Worm (Caenorhabditis elegans) whole organism, L1 larva: ENCODE results near the gene C16C8.4.
A peak's percentile ranks its signal among the peaks of the same experiment; 100 is the strongest.

Experiments used
- C34B4.2 ChIP-seq: sonication (generic microtip); optimal IDR thresholded peaks from 2 replicates; lab custom pipeline; 2017; ENCODE audit warnings: mild to moderate bottlenecking, missing genetic modification characterization, missing compliant biosample characterization
- F16B12.6 ChIP-seq: fragments of 150-350 bp; optimal IDR thresholded peaks from 2 replicates; lab custom pipeline; 2014; ENCODE audit warnings: missing biosample characterization, missing genetic modification characterization
- Y116A8C.19 ChIP-seq: sonication (generic microtip); optimal IDR thresholded peaks from 2 replicates; lab custom pipeline; 2016; ENCODE audit warnings: missing compliant biosample characterization, missing genetic modification characterization, borderline replicate concordance
- blmp-1 ChIP-seq: fragments of 150-350 bp; optimal IDR thresholded peaks from 2 replicates; lab custom pipeline; 2014; ENCODE audit warnings: missing biosample characterization, missing genetic modification characterization
- ceh-88 ChIP-seq: fragments of 200-800 bp; sonication (Bioruptor generic); IDR thresholded peaks from 2 replicates; pipeline ENCODE4 v1.3.6; 2022; ENCODE audit warnings: missing genetic modification characterization, missing compliant biosample characterization
- ces-1 ChIP-seq: fragments of 150-350 bp; optimal IDR thresholded peaks from 2 replicates; lab custom pipeline; 2014; ENCODE audit warnings: missing biosample characterization, missing genetic modification reagents, missing genetic modification characterization
- dpl-1 ChIP-seq, 3 experiments: fragments of 150-350 bp in 2 of 3; sonication (generic microtip) in 1 of 3; optimal IDR thresholded peaks; 2 replicates each; lab custom pipeline; 2014 to 2017; ENCODE audit warnings: missing biosample characterization in 3 of 3, missing genetic modification characterization in 3 of 3, missing genetic modification reagents in 3 of 3
- egl-13 ChIP-seq: sonication (generic microtip); optimal IDR thresholded peaks from 2 replicates; lab custom pipeline; 2016; ENCODE audit warnings: missing genotype, missing genetic modification reagents, missing genetic modification characterization, missing compliant biosample characterization
- egl-27 ChIP-seq, 2 experiments: fragments of 150-350 bp in 1 of 2; sonication (generic microtip); optimal IDR thresholded peaks; 3 replicates each; lab custom pipeline; 2017 to 2018; ENCODE audit warnings: missing biosample characterization in 2 of 2, missing genetic modification characterization in 2 of 2, missing genetic modification reagents in 2 of 2
- elt-3 ChIP-seq, 6 experiments: fragments of 150-350 bp in 1 of 6; sonication (generic microtip); optimal IDR thresholded peaks; 2 replicates each; lab custom pipeline; 2017 to 2018; ENCODE audit warnings: missing biosample characterization in 6 of 6, missing genetic modification characterization in 6 of 6, inconsistent platforms in 1 of 6
- grh-1 ChIP-seq: fragments of 200-800 bp; sonication (Bioruptor generic); IDR thresholded peaks from 2 replicates; pipeline ENCODE4 v1.3.6; 2022; ENCODE audit warnings: missing genetic modification reagents, missing genetic modification characterization, missing compliant biosample characterization
- hlh-17 ChIP-seq: fragments of 200-800 bp; sonication (Bioruptor generic); optimal IDR thresholded peaks from 2 replicates; lab custom pipeline; 2018; ENCODE audit warnings: missing genetic modification characterization, mild to moderate bottlenecking, missing compliant biosample characterization, moderate library complexity, borderline replicate concordance
- hpl-2 ChIP-seq: fragments of 150-350 bp; optimal IDR thresholded peaks from 2 replicates; lab custom pipeline; 2014; ENCODE audit warnings: missing biosample characterization, missing genetic modification reagents, missing genetic modification characterization
- lin-14 ChIP-seq: fragments of 200-800 bp; sonication (Bioruptor generic); optimal IDR thresholded peaks from 2 replicates; lab custom pipeline; 2018; ENCODE audit warnings: mild to moderate bottlenecking, missing genetic modification characterization, moderate library complexity, missing compliant biosample characterization
- lin-35 ChIP-seq, 2 experiments: fragments of 150-350 bp; optimal IDR thresholded peaks; 2 replicates each; lab custom pipeline; 2014; ENCODE audit warnings: missing biosample characterization in 2 of 2, missing genetic modification characterization in 2 of 2, missing genetic modification reagents in 2 of 2
- lin-39 ChIP-seq: fragments of 150-350 bp; optimal IDR thresholded peaks from 2 replicates; lab custom pipeline; 2014; ENCODE audit warnings: missing biosample characterization, missing genetic modification reagents, missing genetic modification characterization
- mef-2 ChIP-seq: fragments of 150-350 bp; optimal IDR thresholded peaks from 2 replicates; lab custom pipeline; 2014; ENCODE audit warnings: missing biosample characterization, missing genetic modification characterization
- nhr-237 ChIP-seq: fragments of 150-350 bp; optimal IDR thresholded peaks from 2 replicates; lab custom pipeline; 2014; ENCODE audit warnings: missing biosample characterization, missing genetic modification characterization
- nhr-28 ChIP-seq: fragments of 150-350 bp; optimal IDR thresholded peaks from 2 replicates; lab custom pipeline; 2014; ENCODE audit warnings: missing biosample characterization, missing genetic modification characterization
- nhr-76 ChIP-seq: sonication (generic microtip); optimal IDR thresholded peaks from 2 replicates; lab custom pipeline; 2017; ENCODE audit warnings: missing biosample characterization, missing genetic modification characterization
- nhr-84 ChIP-seq: sonication (generic microtip); optimal IDR thresholded peaks from 2 replicates; lab custom pipeline; 2017; ENCODE audit warnings: missing biosample characterization, missing genetic modification characterization
- nhr-90 ChIP-seq: sonication (generic microtip); optimal IDR thresholded peaks from 2 replicates; lab custom pipeline; 2016; ENCODE audit warnings: mild to moderate bottlenecking, missing genetic modification characterization, missing compliant biosample characterization; ENCODE audit not compliant: poor library complexity
- pax-3 ChIP-seq: fragments of 200-800 bp; sonication (Bioruptor generic); optimal IDR thresholded peaks from 2 replicates; lab custom pipeline; 2018; ENCODE audit warnings: mild to moderate bottlenecking, missing genetic modification characterization, moderate library complexity, missing compliant biosample characterization
- rnt-1 ChIP-seq: sonication (generic microtip); optimal IDR thresholded peaks from 2 replicates; lab custom pipeline; 2016; ENCODE audit warnings: mild to moderate bottlenecking, missing genetic modification characterization, moderate library complexity, missing compliant biosample characterization
- snpc-4 ChIP-seq: fragments of 150-350 bp; optimal IDR thresholded peaks from 2 replicates; lab custom pipeline; 2014; ENCODE audit warnings: missing biosample characterization, missing genetic modification characterization
- sox-4 ChIP-seq: sonication (generic microtip); optimal IDR thresholded peaks from 2 replicates; lab custom pipeline; 2016; ENCODE audit warnings: missing genetic modification characterization, missing compliant biosample characterization
- sptf-1 ChIP-seq: fragments of 150-350 bp; optimal IDR thresholded peaks from 2 replicates; lab custom pipeline; 2014; ENCODE audit warnings: missing biosample characterization, missing genetic modification characterization
- swsn-7 ChIP-seq: sonication (generic microtip); optimal IDR thresholded peaks from 2 replicates; lab custom pipeline; 2016; ENCODE audit warnings: missing genetic modification characterization, missing compliant biosample characterization
- tlp-1 ChIP-seq: fragments of 150-350 bp; optimal IDR thresholded peaks from 2 replicates; lab custom pipeline; 2014; ENCODE audit warnings: missing biosample characterization, missing genetic modification characterization
- unc-86 ChIP-seq: sonication (generic microtip); optimal IDR thresholded peaks from 2 replicates; lab custom pipeline; 2016; ENCODE audit warnings: missing genetic modification characterization, missing compliant biosample characterization
- unc-98 ChIP-seq: fragments of 200-800 bp; sonication (Bioruptor generic); IDR thresholded peaks from 2 replicates; pipeline ENCODE4 v1.3.6; 2022; ENCODE audit warnings: missing genetic modification characterization, missing compliant biosample characterization
- xbp-1 ChIP-seq: sonication (generic microtip); optimal IDR thresholded peaks from 2 replicates; lab custom pipeline; 2016; ENCODE audit warnings: missing genetic modification characterization, missing compliant biosample characterization
- zag-1 ChIP-seq: fragments of 150-350 bp; optimal IDR thresholded peaks from 2 replicates; lab custom pipeline; 2014; ENCODE audit warnings: missing biosample characterization, missing genetic modification characterization
- zip-4 ChIP-seq: fragments of 200-800 bp; sonication (Bioruptor generic); optimal IDR thresholded peaks from 2 replicates; lab custom pipeline; 2018; ENCODE audit warnings: mild to moderate bottlenecking, missing genetic modification characterization, moderate library complexity, missing compliant biosample characterization
- ztf-4 ChIP-seq: fragments of 150-350 bp; optimal IDR thresholded peaks from 2 replicates; lab custom pipeline; 2014; ENCODE audit warnings: missing biosample characterization, missing genetic modification characterization

C16C8.4 gene

DNA sequence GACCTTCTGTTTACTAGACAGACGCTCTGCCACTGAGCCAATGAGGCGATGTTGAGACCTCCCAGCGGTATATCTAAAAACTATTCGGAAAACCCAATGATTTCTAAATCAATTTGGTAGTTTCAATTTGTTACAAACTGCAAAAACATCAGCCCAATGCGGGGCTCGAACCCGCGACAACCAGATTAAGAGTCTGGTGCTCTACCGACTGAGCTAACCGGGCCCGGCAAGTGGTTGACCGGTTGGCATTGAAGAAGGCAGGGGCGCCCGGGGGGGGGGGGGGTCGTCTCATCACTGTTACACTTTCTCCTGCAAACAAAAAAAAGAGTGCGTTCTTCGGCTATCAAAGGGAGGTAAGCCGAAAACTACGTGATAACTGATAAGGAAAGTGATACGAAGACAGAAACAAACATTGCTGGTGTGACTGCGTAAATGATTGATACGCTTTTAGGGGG is 4.9 kb downstream of the C16C8.4 start (continued):
- TF ChIP-seq C34B4.2 (no peak), nhr-76 (no peak), rnt-1 (peak; percentile 51), lin-39 (tag; lab: Kevin White, UChicago) (no peak), elt-3 (tag; optimal IDR thresholded peaks at IDR 0.05; lab: Kevin White, UChicago) (peak in 3 of 6 experiments; percentile 45 to 62 (median 46))
- TF ChIP-seq, all 84 proteins: peak for 24

DNA sequence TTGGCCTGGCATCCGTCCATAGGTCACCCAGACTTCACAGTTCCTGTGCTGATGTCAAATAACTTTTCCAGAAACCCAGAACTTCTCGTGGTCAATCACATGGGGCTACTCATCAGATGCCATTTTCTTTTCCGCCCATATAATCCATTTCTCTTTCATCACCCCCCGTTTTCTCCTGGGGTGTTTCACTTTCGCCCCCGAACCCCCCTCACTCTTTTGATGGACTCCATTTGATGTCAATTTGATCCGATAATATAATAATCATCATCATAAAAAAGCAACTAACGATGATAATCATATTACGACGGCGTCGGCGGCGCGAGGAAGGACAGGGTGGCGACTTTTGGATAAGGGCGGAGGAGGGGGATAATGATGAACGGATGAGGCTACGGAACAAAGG is 5.9 kb downstream of the C16C8.4 start:
- TF ChIP-seq xbp-1: no peak
- TF ChIP-seq dpl-1 (GFP tag; optimal IDR thresholded peaks at IDR 0.05; lab: Kevin White, UChicago): no peak
- no peak for TF ChIP-seq unc-98 (GFP tag; lab: Robert Waterston, UW)
- no peak for TF ChIP-seq ces-1
- no peak for TF ChIP-seq pax-3 (tag; lab: Kevin White, UChicago)
- peak; percentile 90 for TF ChIP-seq blmp-1 (tag; lab: Kevin White, UChicago)
- TF ChIP-seq rnt-1: no peak

DNA sequence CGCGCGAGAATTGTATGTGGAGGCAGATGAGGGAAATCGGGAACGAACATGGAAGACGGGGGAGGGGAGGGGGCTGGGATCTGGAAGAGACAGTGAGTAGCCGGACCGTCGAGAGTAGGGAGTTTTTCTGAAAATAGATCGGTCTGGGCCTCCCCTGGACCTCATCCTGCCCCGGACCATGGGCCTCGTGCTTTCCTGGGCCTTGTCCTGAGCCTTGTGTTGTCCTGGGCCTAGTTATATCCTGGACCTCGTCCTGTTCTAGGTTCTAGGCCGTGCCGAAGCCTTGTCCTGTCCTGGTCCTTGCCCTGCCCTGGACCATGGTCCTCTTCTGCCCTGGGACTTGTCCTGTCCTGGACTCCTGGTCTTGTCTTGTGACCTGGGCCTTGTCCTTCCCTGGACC is 6.8 kb downstream of the C16C8.4 start:
- TF ChIP-seq F16B12.6 (tag; lab: Kevin White, UChicago) (no peak), sox-4 (tag; lab: Kevin White, UChicago) (no peak), grh-1 (GFP tag; lab: Robert Waterston, UW) (no peak), hpl-2 (GFP tag; lab: Kevin White, UChicago) (no peak), egl-13 (tag; lab: Kevin White, UChicago) (no peak), mef-2 (tag; lab: Kevin White, UChicago) (no peak), zip-4 (GFP tag; lab: Kevin White, UChicago) (no peak), snpc-4 (no peak), xbp-1 (no peak), nhr-90 (no peak), ztf-4 (tag; lab: Kevin White, UChicago) (no peak), nhr-84 (tag; lab: Kevin White, UChicago) (no peak), zag-1 (tag; lab: Kevin White, UChicago) (no peak), pax-3 (tag; lab: Kevin White, UChicago) (no peak), nhr-28 (tag; lab: Kevin White, UChicago) (no peak), sptf-1 (tag; lab: Kevin White, UChicago) (no peak)

DNA sequence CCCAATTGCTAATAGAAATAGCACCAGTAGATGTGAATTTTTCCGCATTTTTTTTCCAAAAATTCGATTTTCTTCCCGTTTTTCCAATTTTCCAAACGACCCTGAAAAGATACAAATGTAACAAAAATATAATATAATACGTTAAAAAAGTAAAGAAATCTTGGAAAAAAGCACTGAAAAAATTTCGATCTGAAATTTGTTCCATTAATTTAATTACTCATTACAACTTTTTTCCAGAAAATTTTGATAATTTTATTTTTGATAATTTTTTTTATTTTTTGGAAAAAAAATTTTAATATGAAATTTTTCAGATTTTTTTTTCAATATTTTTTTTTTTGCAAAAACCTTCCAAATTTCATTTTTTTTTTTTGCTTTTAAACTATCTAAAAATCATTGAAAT is 7.8 kb downstream of the C16C8.4 start, which contains the start of gene skpo-2:
Gene skpo-2 (minus strand): TSS at position 101 of the 400 bp plus-strand sequence.
- TF ChIP-seq ceh-88 (GFP tag; lab: Robert Waterston, UW) (no peak), nhr-237 (tag; lab: Kevin White, UChicago) (no peak), tlp-1 (tag; lab: Kevin White, UChicago) (no peak), hlh-17 (GFP tag; lab: Kevin White, UChicago) (no peak), egl-27 (tag; optimal IDR thresholded peaks at IDR 0.05; lab: Kevin White, UChicago) (no peak)

DNA sequence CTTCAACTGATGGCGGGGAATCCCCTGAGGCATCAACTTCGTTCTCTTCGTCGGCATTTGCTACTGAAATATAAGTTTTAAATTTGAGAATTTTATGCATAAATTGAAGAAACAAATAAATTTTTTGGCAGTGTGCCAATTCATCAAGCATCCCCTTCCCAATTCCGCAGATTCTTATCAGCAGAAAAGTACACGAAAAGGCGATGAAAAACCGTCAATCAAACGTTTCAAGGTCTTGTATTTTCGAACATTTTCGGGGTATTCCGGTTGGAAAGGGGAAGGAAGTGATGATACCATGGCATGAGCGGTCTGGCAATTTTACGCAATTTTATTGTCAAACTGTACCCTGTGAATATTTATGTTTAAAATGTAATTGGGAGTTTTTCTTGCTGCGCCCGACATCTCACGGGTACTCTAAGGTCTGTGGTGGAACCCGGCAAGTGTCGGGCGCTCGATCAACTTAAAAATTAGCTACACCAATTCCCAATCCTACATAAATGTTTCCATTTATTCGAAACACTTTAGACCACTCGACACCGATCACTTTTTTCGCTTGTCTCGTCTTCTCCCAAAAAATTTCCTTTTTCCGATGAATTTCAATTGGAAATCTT is 9.2 kb downstream of the C16C8.4 start:
- TF ChIP-seq unc-86 (tag; lab: Kevin White, UChicago) (no peak), snpc-4 (peak; percentile 75), lin-14 (GFP tag; lab: Kevin White, UChicago) (peak; percentile 37), nhr-237 (tag; lab: Kevin White, UChicago) (no peak), Y116A8C.19 (tag; lab: Kevin White, UChicago) (no peak), swsn-7 (tag; lab: Kevin White, UChicago) (no peak), lin-35 (GFP tag; optimal IDR thresholded peaks at IDR 0.05; lab: Kevin White, UChicago) (no peak)
